Worm (Caenorhabditis elegans): Measurements from ENCODE around the gene Y66D12A.30.

ce11 chrIII:11611618-11612247 lies 2.1 kb downstream of the Y66D12A.30 start:
- TF ChIP-seq isw-1 (GFP tag; IDR thresholded peaks at IDR 0.05) (no peak), fkh-10 (GFP tag; optimal IDR thresholded peaks at IDR 0.05) (no peak), snpc-4 (tag; optimal IDR thresholded peaks at IDR 0.05) (no peak), ama-1 (optimal IDR thresholded peaks at IDR 0.05) (no peak), nhr-12 (tag; optimal IDR thresholded peaks at IDR 0.05) (no peak), ztf-11 (tag; optimal IDR thresholded peaks at IDR 0.05) (no peak), nhr-237 (tag; optimal IDR thresholded peaks at IDR 0.05) (no peak), elt-3 (tag; optimal IDR thresholded peaks at IDR 0.05) (no peak), unc-62 (GFP tag; optimal IDR thresholded peaks at IDR 0.05) (no peak), fos-1 (tag; optimal IDR thresholded peaks at IDR 0.05) (no peak), lin-39 (tag; optimal IDR thresholded peaks at IDR 0.05) (no peak)

Measured in whole organism, L1 larva.